Worm (Caenorhabditis elegans) whole organism, young adult: ENCODE measurements around the gene F55B11.2.
A peak's percentile ranks its signal among the peaks of the same experiment; 100 is the strongest.

Experiments used
- B0019.2 ChIP-seq: fragments of 200-800 bp; sonication (Bioruptor generic); conservative IDR thresholded peaks from 2 replicates; pipeline ENCODE4 v1.3.6; 2022; ENCODE audit warnings: missing genetic modification reagents, missing genetic modification characterization, missing compliant biosample characterization
- B0035.1 ChIP-seq: sonication (generic microtip); optimal IDR thresholded peaks from 2 replicates; lab custom pipeline; 2016; ENCODE audit warnings: missing genetic modification characterization, mild to moderate bottlenecking, missing compliant biosample characterization, missing genotype, missing genetic modification reagents
- B0261.1 ChIP-seq: sonication (generic microtip); optimal IDR thresholded peaks from 2 replicates; lab custom pipeline; 2016; ENCODE audit warnings: mild to moderate bottlenecking, missing genetic modification characterization, moderate library complexity, missing compliant biosample characterization
- F23B12.7 ChIP-seq: sonication (generic microtip); optimal IDR thresholded peaks from 2 replicates; lab custom pipeline; 2017; ENCODE audit warnings: missing genetic modification characterization, mild to moderate bottlenecking, missing compliant biosample characterization, antibody characterized with exemption, moderate library complexity; ENCODE audit not compliant: insufficient read depth
- F33H1.4 ChIP-seq: fragments of 200-800 bp; sonication (Bioruptor generic); IDR thresholded peaks from 2 replicates; pipeline ENCODE4 v1.3.6; 2022; ENCODE audit warnings: missing genetic modification reagents, missing genetic modification characterization, missing compliant biosample characterization
- F52B5.7 ChIP-seq: sonication (generic microtip); optimal IDR thresholded peaks from 2 replicates; lab custom pipeline; 2016; ENCODE audit warnings: mild to moderate bottlenecking, missing genetic modification characterization, missing compliant biosample characterization
- F57A8.1 ChIP-seq: fragments of 200-800 bp; sonication (Bioruptor generic); optimal IDR thresholded peaks from 2 replicates; lab custom pipeline; 2018; ENCODE audit warnings: mild to moderate bottlenecking, missing genetic modification characterization, moderate library complexity, missing compliant biosample characterization
- F57C9.4 ChIP-seq: sonication (generic microtip); optimal IDR thresholded peaks from 2 replicates; lab custom pipeline; 2017; ENCODE audit warnings: mild to moderate bottlenecking, missing genetic modification characterization, missing compliant biosample characterization
- K11D2.4 ChIP-seq: fragments of 200-800 bp; sonication (Bioruptor generic); IDR thresholded peaks from 2 replicates; pipeline ENCODE4 v1.3.6; 2022; ENCODE audit warnings: missing genetic modification reagents, missing genetic modification characterization, missing compliant biosample characterization
- T07F8.4 ChIP-seq: sonication (generic microtip); optimal IDR thresholded peaks from 2 replicates; lab custom pipeline; 2016; ENCODE audit warnings: mild to moderate bottlenecking, missing genetic modification characterization, moderate library complexity, missing compliant biosample characterization
- ama-1 ChIP-seq, 3 experiments: fragments of 150-350 bp in 1 of 3; sonication (generic microtip) in 2 of 3; optimal IDR thresholded peaks; 2 replicates each; lab custom pipeline; 2014 to 2018; ENCODE audit warnings: missing biosample characterization in 2 of 3, missing genetic modification characterization in 2 of 3, missing genetic modification reagents in 2 of 3
- aptf-3 ChIP-seq: fragments of 200-800 bp; sonication (Bioruptor generic); IDR thresholded peaks from 2 replicates; pipeline ENCODE4 v1.3.6; 2022; ENCODE audit warnings: missing genetic modification characterization, missing compliant biosample characterization
- athp-1 ChIP-seq: sonication (generic microtip); optimal IDR thresholded peaks from 2 replicates; lab custom pipeline; 2017; ENCODE audit warnings: mild to moderate bottlenecking, missing genetic modification characterization, missing compliant biosample characterization
- attf-3 ChIP-seq: fragments of 200-800 bp; sonication (Bioruptor generic); conservative IDR thresholded peaks from 2 replicates; pipeline ENCODE4 v1.3.6; 2022; ENCODE audit warnings: missing genetic modification reagents, missing genetic modification characterization, missing compliant biosample characterization
- attf-6 ChIP-seq: fragments of 200-800 bp; sonication (Bioruptor generic); IDR thresholded peaks from 2 replicates; pipeline ENCODE4 v1.3.6; 2022; ENCODE audit warnings: missing genetic modification reagents, missing genetic modification characterization, missing compliant biosample characterization
- ccch-3 ChIP-seq: fragments of 200-800 bp; sonication (Bioruptor generic); optimal IDR thresholded peaks from 2 replicates; lab custom pipeline; 2018; ENCODE audit warnings: mild to moderate bottlenecking, missing genetic modification characterization, missing compliant biosample characterization
- cebp-1 ChIP-seq, 2 experiments: fragments of 200-800 bp in 1 of 2; sonication (Bioruptor generic) in 1 of 2; sonication (generic microtip) in 1 of 2; IDR thresholded peaks in 1 of 2; optimal IDR thresholded peaks in 1 of 2; 2 replicates each; pipeline versions ENCODE4 v1.3.6 to Lab custom; 2017 to 2022; ENCODE audit warnings: missing compliant biosample characterization in 2 of 2, missing genetic modification characterization in 2 of 2, mild to moderate bottlenecking in 1 of 2, missing genetic modification reagents in 1 of 2, moderate library complexity in 1 of 2
- dox-1 ChIP-seq: fragments of 200-800 bp; sonication (Bioruptor generic); IDR thresholded peaks from 2 replicates; pipeline ENCODE4 v1.3.6; 2022; ENCODE audit warnings: missing genetic modification reagents, missing genetic modification characterization, missing compliant biosample characterization
- egrh-3 ChIP-seq: fragments of 200-800 bp; sonication (Bioruptor generic); IDR thresholded peaks from 2 replicates; pipeline ENCODE4 v1.3.6; 2022; ENCODE audit warnings: missing genetic modification reagents, missing genetic modification characterization, missing compliant biosample characterization
- ets-4 ChIP-seq: fragments of 200-800 bp; sonication (Bioruptor generic); optimal IDR thresholded peaks from 2 replicates; lab custom pipeline; 2018; ENCODE audit warnings: mild to moderate bottlenecking, missing genetic modification characterization, missing compliant biosample characterization
- fkh-3 ChIP-seq: sonication (generic microtip); optimal IDR thresholded peaks from 2 replicates; lab custom pipeline; 2016; ENCODE audit warnings: mild to moderate bottlenecking, missing genetic modification characterization, missing compliant biosample characterization
- hlh-26 ChIP-seq: fragments of 200-800 bp; sonication (Bioruptor generic); conservative IDR thresholded peaks from 2 replicates; pipeline ENCODE4 v1.3.6; 2022; ENCODE audit warnings: missing genetic modification reagents, missing genetic modification characterization, missing compliant biosample characterization
- hmg-20 ChIP-seq: fragments of 200-800 bp; sonication (Bioruptor generic); IDR thresholded peaks from 2 replicates; pipeline ENCODE4 v1.3.6; 2022; ENCODE audit warnings: missing genetic modification reagents, missing genetic modification characterization, missing compliant biosample characterization
- hrde-1 ChIP-seq: sonication (generic microtip); optimal IDR thresholded peaks from 2 replicates; lab custom pipeline; 2016; ENCODE audit warnings: missing genetic modification characterization, mild to moderate bottlenecking, missing compliant biosample characterization, moderate library complexity, missing genotype, missing genetic modification reagents, borderline replicate concordance
- lin-26 ChIP-seq: fragments of 200-800 bp; sonication (Bioruptor generic); IDR thresholded peaks from 2 replicates; pipeline ENCODE4 v1.3.6; 2022; ENCODE audit warnings: missing genetic modification reagents, missing genetic modification characterization, missing compliant biosample characterization
- lin-35 ChIP-seq, 3 experiments: fragments of 150-350 bp in 2 of 3; sonication (generic microtip) in 1 of 3; optimal IDR thresholded peaks; 2 replicates each; lab custom pipeline; 2014 to 2018; ENCODE audit warnings: missing biosample characterization in 3 of 3, missing genetic modification characterization in 3 of 3, missing genetic modification reagents in 3 of 3
- mel-28 ChIP-seq: sonication (generic microtip); optimal IDR thresholded peaks from 2 replicates; lab custom pipeline; 2016; ENCODE audit warnings: borderline replicate concordance, mild to moderate bottlenecking, missing genetic modification characterization, missing compliant biosample characterization
- nfya-1 ChIP-seq: sonication (generic microtip); optimal IDR thresholded peaks from 2 replicates; lab custom pipeline; 2017; ENCODE audit warnings: antibody characterized with exemption, missing compliant biosample characterization, missing genetic modification characterization, borderline replicate concordance; ENCODE audit not compliant: insufficient read depth
- rcor-1 ChIP-seq: fragments of 200-800 bp; sonication (Bioruptor generic); IDR thresholded peaks from 2 replicates; pipeline ENCODE4 v1.3.6; 2022; ENCODE audit warnings: missing genetic modification reagents, missing genetic modification characterization, missing compliant biosample characterization
- snpc-4 ChIP-seq, 5 experiments: fragments of 150-350 bp in 1 of 5; sonication (generic microtip) in 4 of 5; optimal IDR thresholded peaks; 2 replicates each; lab custom pipeline; 2014 to 2018; ENCODE audit warnings: missing genetic modification characterization in 5 of 5, missing biosample characterization in 3 of 5, antibody characterized with exemption in 2 of 5, mild to moderate bottlenecking in 2 of 5, missing compliant biosample characterization in 2 of 5, missing genotype in 2 of 5, moderate library complexity in 2 of 5, missing genetic modification reagents in 1 of 5
- ztf-22 ChIP-seq: fragments of 200-800 bp; sonication (Bioruptor generic); optimal IDR thresholded peaks from 2 replicates; lab custom pipeline; 2018; ENCODE audit warnings: mild to moderate bottlenecking, missing genetic modification characterization, moderate library complexity, missing compliant biosample characterization

The F55B11.2 gene

DNA sequence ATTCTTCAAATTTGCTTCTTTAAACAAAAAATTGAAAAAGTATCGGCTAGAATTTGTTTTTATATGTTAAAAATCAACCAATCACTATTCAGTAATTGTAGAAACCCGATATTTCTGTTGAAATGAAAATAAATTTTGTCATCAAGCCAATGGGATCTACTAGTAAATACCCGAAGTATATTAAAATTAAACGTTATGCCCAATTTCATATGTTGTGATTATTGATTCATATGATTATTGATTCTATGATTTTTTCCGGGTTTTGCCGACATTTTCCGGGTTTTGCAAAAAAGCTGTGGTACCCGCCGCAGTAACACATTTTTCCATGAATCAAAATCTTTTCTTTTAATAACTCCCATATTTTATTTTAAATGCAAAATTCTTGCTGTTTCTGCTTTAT is 27.6 kb downstream of the F55B11.2 start (continued):
- no peak for TF ChIP-seq hlh-26

DNA sequence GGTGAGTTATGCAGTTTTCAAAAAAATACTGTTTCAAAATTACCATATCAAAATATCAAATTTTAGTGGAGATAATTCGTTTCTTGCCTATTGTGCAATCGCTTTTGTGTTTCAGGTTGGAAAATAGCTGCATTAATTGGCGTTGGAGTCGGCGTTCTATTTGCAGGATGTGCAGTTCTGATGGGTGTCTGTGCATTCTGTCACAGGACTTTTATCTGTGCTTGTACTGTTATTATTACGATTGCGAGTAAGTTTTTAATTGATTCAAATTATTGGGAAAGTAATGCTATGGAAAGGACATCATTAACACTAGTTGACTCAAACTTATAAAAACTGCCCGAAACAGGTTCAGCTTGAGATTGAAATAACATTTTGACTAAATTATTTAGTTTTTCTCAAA is 28.3 kb downstream of the F55B11.2 start:
- TF ChIP-seq attf-6 (GFP tag; lab: Robert Waterston, UW) (peak; percentile 68; the same call in 1 of the 2 replicates), snpc-4 (GFP tag; optimal IDR thresholded peaks at IDR 0.05; lab: Kevin White, UChicago) (no peak), snpc-4 (tag; optimal IDR thresholded peaks at IDR 0.05; lab: Kevin White, UChicago) (no peak)
- TF ChIP-seq, all 124 proteins: peak for 1

DNA sequence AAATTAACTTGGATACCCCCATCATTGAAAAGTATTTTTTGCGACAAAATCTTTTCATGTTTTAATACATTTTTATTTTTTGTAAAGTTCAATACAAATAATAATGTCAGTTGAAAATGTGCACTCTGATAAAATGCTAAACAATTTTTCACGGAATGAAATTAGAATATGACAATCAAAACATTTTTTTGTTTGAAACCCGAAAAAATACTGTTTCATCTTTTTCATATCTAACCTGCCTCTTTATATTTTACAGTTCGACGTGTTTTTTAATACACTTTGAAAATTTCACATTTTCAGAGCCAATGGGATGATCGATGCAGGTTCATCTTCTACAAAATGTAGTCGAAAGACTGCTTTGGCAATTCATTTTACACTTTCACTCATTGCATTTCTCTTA is 29.3 kb downstream of the F55B11.2 start, which contains the start of gene clc-8:
Gene clc-8 (plus strand): TSS at position 301 of the 400 bp plus-strand sequence.
- TF ChIP-seq aptf-3 (GFP tag; lab: Robert Waterston, UW) (no peak), athp-1 (tag; lab: Kevin White, UChicago) (no peak), F33H1.4 (GFP tag; lab: Robert Waterston, UW) (no peak)

DNA sequence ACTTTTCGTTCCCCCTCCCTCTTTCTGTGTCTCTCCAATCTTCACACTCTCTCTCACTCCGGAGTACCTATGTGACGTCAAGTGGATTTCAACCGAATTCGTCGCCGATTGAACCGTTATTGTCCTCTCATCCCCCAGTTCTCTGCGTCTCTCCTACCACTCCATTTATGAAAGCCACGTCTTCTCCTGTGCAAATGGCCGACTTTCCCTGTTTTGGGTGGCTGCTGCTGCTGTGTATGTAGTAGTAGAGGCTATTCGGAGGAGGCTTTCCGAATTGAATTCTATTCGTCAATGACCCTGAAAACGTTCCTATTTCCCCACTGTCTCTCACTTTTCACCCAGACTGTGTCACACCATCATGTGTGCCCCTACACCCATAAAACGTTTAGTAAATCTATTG is 31.3 kb downstream of the F55B11.2 start:
- TF ChIP-seq T07F8.4 (tag; lab: Kevin White, UChicago), result no peak

DNA sequence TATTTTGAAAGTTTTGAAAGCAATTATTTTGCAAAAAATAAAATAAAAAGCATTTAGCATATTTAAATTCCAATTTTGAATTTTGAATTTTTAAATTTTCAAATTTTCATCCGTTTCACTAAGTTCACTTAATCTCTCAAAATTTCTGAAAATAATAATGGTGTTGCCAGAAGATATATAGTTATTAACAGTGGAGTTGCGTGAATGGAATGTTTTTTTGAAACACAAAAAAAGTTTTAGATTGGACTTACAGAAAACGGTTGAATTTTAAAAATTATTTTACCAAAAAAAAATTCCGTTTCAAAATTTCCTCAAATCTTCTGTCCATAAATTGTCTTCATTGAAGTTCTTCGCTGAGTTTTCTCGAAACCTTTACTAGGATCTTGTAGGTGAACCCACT is 31.8 kb downstream of the F55B11.2 start:
- TF ChIP-seq F57C9.4 (tag; lab: Kevin White, UChicago) (no peak), K11D2.4 (GFP tag; lab: Robert Waterston, UW) (no peak), dox-1 (GFP tag; lab: Robert Waterston, UW) (no peak), F52B5.7 (no peak), hrde-1 (no peak), snpc-4 (GFP tag; optimal IDR thresholded peaks at IDR 0.05; lab: Kevin White, UChicago) (no peak), snpc-4 (tag; optimal IDR thresholded peaks at IDR 0.05; lab: Kevin White, UChicago) (peak in 3 of 4 experiments; percentile 14 to 39 (median 32)), attf-6 (GFP tag; lab: Robert Waterston, UW) (peak; percentile 83)

DNA sequence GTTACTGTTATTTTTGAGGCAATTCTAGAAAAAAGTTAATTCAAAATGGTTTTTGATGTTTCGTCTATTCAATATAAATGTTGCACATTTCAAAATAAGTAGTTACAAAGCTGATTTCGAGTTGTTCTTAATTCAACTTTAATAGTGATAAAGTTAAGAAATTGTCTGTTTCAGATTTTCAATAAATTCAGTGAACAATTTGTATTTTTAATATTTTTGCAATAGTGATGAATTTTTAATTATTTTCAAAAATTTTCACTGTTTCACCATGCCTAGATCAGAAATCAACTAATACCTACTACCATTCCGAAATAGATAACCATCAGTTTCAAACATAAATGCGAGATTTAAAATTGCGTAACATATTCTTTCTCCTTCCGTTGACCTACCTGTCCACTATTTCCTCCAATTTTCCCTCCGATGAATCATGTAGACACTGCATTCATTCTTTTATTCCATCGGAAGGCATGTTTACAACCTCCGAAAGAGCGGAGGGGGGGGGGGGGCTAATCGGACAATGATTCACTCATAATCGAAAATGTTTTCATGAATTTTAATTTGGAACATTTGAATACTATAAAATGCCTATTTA is 33.0 kb downstream of the F55B11.2 start:
- no peak for TF ChIP-seq attf-3 (GFP tag; lab: Robert Waterston, UW)
- no peak for TF ChIP-seq ztf-22 (GFP tag; lab: Kevin White, UChicago)
- 0 out of 2 replicates have a peak, but pooled peaks have one; percentile 43 for TF ChIP-seq attf-6 (GFP tag; lab: Robert Waterston, UW)
- no peak for TF ChIP-seq ets-4 (GFP tag; lab: Kevin White, UChicago)
- no peak for TF ChIP-seq snpc-4 (GFP tag; optimal IDR thresholded peaks at IDR 0.05; lab: Kevin White, UChicago)
- peak in 3 of 4 experiments; percentile 7 to 61 (median 40) for TF ChIP-seq snpc-4 (tag; optimal IDR thresholded peaks at IDR 0.05; lab: Kevin White, UChicago)
- no peak for TF ChIP-seq lin-26 (GFP tag; lab: Robert Waterston, UW)
- TF ChIP-seq egrh-3 (GFP tag; lab: Robert Waterston, UW), result no peak
- TF ChIP-seq B0035.1 (tag; lab: Kevin White, UChicago), result no peak
- TF ChIP-seq lin-35 (GFP tag; optimal IDR thresholded peaks at IDR 0.05; lab: Kevin White, UChicago), result no peak
- TF ChIP-seq F23B12.7, result no peak
- TF ChIP-seq ama-1 (optimal IDR thresholded peaks at IDR 0.05; lab: Kevin White, UChicago), result no peak
- no peak for TF ChIP-seq ama-1 (GFP tag; optimal IDR thresholded peaks at IDR 0.05; lab: Kevin White, UChicago)
- TF ChIP-seq hmg-20 (GFP tag; lab: Robert Waterston, UW), result no peak
- TF ChIP-seq cebp-1 (GFP tag; IDR thresholded peaks at IDR 0.05; lab: Robert Waterston, UW), result no peak
- no peak for TF ChIP-seq cebp-1 (tag; optimal IDR thresholded peaks at IDR 0.05; lab: Kevin White, UChicago)

DNA sequence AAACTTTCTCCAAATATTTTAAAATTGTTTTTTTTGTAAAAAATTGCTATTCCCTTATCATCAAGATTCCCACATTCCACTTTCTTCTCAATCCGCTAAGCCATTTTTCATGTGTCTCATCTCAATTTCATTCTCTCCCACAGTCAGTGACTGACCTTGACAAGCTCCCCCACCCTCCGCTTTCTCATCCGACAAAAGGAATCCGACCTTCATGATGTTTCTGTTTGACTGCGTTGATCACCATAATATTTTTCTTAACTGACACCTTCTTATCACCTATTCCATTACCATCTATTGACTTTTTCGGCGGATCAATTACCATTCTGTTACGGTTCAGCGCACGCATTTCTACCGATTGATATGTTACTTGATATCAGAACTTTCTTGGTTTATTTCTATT is 34.0 kb downstream of the F55B11.2 start:
- TF ChIP-seq B0019.2 (GFP tag; lab: Robert Waterston, UW) (no peak), attf-3 (GFP tag; lab: Robert Waterston, UW) (no peak), F57A8.1 (GFP tag; lab: Kevin White, UChicago) (no peak), mel-28 (tag; lab: Kevin White, UChicago) (no peak), ccch-3 (GFP tag; lab: Kevin White, UChicago) (no peak), rcor-1 (GFP tag; lab: Robert Waterston, UW) (no peak), hlh-26 (no peak), fkh-3 (tag; lab: Kevin White, UChicago) (no peak), B0261.1 (no peak), nfya-1 (tag; lab: Kevin White, UChicago) (no peak), egrh-3 (GFP tag; lab: Robert Waterston, UW) (no peak)
